Worm (Caenorhabditis elegans) whole organism, L1 larva: ENCODE results near the gene clh-6.

Experiments used
- elt-2 ChIP-seq: sonication (generic microtip); optimal IDR thresholded peaks from 2 replicates; lab custom pipeline; 2016; ENCODE audit warnings: missing genetic modification characterization, mild to moderate bottlenecking, inconsistent platforms, missing compliant biosample characterization, missing genetic modification reagents
- fos-1 ChIP-seq: fragments of 150-350 bp; optimal IDR thresholded peaks from 2 replicates; lab custom pipeline; 2014; ENCODE audit warnings: missing biosample characterization, missing genetic modification characterization

ce11 chrV:12063036-12063435 lies at the start of gene clh-6:
- TF ChIP-seq fos-1 = no peak
- no peak for TF ChIP-seq elt-2 (tag; lab: Kevin White, UChicago)
